Fruit fly (Drosophila melanogaster): ENCODE data around the gene Ptp10D.

DNA sequence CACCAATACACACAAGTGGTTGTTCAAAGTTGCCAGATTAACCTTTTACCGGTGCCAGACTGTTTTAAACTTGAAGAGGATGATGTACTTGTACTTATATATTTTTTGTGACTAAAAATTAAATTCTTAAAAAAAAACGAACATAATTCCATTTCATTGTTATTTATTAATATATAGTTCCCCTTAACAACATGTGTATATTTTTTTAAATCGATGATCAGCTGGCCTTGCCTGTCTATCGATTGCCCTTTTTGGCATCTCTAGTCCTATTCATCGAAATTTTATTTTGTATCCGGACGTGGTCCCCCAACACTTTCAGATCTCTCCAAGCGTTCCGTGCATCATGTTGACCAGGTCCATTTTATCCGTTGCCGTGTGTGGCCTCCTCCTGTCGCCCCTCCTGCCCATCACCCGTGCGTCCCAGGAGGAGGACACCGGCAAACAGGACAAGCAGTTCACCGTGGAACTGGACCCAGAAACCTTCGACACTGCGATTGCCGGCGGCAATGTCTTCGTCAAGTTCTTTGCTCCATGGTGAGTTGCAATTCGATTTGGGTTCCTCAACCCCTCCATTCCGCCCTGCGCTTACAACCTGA, 95.0 kb downstream of the Ptp10D start, which contains the start of gene prtp:
- TF ChIP-seq GATAd (GFP tag; optimal IDR thresholded peaks at IDR 0.05) = no peak
- no peak for TF ChIP-seq Dfd (GFP tag; optimal IDR thresholded peaks at IDR 0.05)
- no peak for TF ChIP-seq usp (GFP tag; optimal IDR thresholded peaks at IDR 0.05)
- no peak for TF ChIP-seq dmrt93B (GFP tag; optimal IDR thresholded peaks at IDR 0.05)
- TF ChIP-seq psq (GFP tag; optimal IDR thresholded peaks at IDR 0.05) = no peak
